Fruit fly (Drosophila melanogaster) whole organism, embryonic: ENCODE results near the gene CG13117.

ENCODE experiments used
- BtbVII ChIP-seq: fragments of 200-800 bp; sonication (Bioruptor generic); optimal IDR thresholded peaks from 3 replicates; lab custom pipeline; 2017; ENCODE audit warnings: missing biosample characterization, mild to moderate bottlenecking, missing genetic modification characterization
- CG10431 ChIP-seq: fragments of 200-800 bp; sonication (Bioruptor generic); optimal IDR thresholded peaks from 3 replicates; lab custom pipeline; 2018; ENCODE audit warnings: missing biosample characterization, mild to moderate bottlenecking, missing genetic modification characterization
- CG11093 ChIP-seq: fragments of 200-800 bp; sonication (Bioruptor generic); IDR thresholded peaks from 3 replicates; pipeline ENCODE4 v1.3.6; 2022; ENCODE audit warnings: missing biosample characterization, missing genetic modification characterization
- CG12155 ChIP-seq: fragments of 200-800 bp; sonication (Bioruptor generic); optimal IDR thresholded peaks from 3 replicates; lab custom pipeline; 2016; ENCODE audit warnings: missing biosample characterization, missing genetic modification characterization
- CG12659 ChIP-seq: fragments of 200-800 bp; sonication (Bioruptor generic); optimal IDR thresholded peaks from 3 replicates; lab custom pipeline; 2017; ENCODE audit warnings: mild to moderate bottlenecking, missing biosample characterization, missing genetic modification reagents, missing genetic modification characterization
- CG12744 ChIP-seq: fragments of 200-800 bp; sonication (Bioruptor generic); optimal IDR thresholded peaks from 2 replicates; lab custom pipeline; 2016; ENCODE audit warnings: missing biosample characterization, missing genetic modification characterization
- CG14441 ChIP-seq: fragments of 200-800 bp; sonication (Bioruptor generic); IDR thresholded peaks from 2 replicates; pipeline ENCODE4 v1.3.6; 2022; ENCODE audit warnings: missing biosample characterization, missing genetic modification characterization
- CG14667 ChIP-seq: fragments of 200-800 bp; sonication (Bioruptor generic); IDR thresholded peaks from 2 replicates; pipeline ENCODE4 v1.3.6; 2022; ENCODE audit warnings: missing biosample characterization, missing genetic modification characterization
- CG16813 ChIP-seq: fragments of 200-800 bp; sonication (Bioruptor generic); IDR thresholded peaks from 3 replicates; pipeline ENCODE4 v1.3.6; 2022; ENCODE audit warnings: missing biosample characterization, missing genetic modification characterization; ENCODE audit not compliant: partially characterized antibody
- CG17186 ChIP-seq: fragments of 200-800 bp; sonication (Bioruptor generic); optimal IDR thresholded peaks from 3 replicates; lab custom pipeline; 2017; ENCODE audit warnings: missing biosample characterization, missing genetic modification reagents, missing genetic modification characterization
- CG17385 ChIP-seq: fragments of 200-800 bp; sonication (Bioruptor generic); optimal IDR thresholded peaks from 3 replicates; lab custom pipeline; 2018; ENCODE audit warnings: missing biosample characterization, mild to moderate bottlenecking, missing genetic modification characterization
- CG18011 ChIP-seq: fragments of 200-800 bp; sonication (Bioruptor generic); optimal IDR thresholded peaks from 2 replicates; lab custom pipeline; 2017; ENCODE audit warnings: missing biosample characterization, missing genetic modification characterization, mild to moderate bottlenecking, moderate library complexity, missing genotype
- CG2129 ChIP-seq: fragments of 200-800 bp; sonication (Bioruptor generic); IDR thresholded peaks from 2 replicates; pipeline ENCODE4 v1.3.6; 2022; ENCODE audit warnings: missing biosample characterization, missing genetic modification characterization; ENCODE audit not compliant: partially characterized antibody
- CG2712 ChIP-seq: fragments of 200-800 bp; optimal IDR thresholded peaks from 3 replicates; lab custom pipeline; 2019; ENCODE audit warnings: missing biosample characterization, mild to moderate bottlenecking, missing genetic modification characterization, moderate library complexity
- CG30403 ChIP-seq: fragments of 200-800 bp; sonication (Bioruptor generic); optimal IDR thresholded peaks from 3 replicates; lab custom pipeline; 2016; ENCODE audit warnings: missing biosample characterization, missing genetic modification characterization
- CG3163 ChIP-seq: fragments of 200-800 bp; sonication (Bioruptor generic); optimal IDR thresholded peaks from 3 replicates; lab custom pipeline; 2016; ENCODE audit warnings: missing biosample characterization, missing genetic modification characterization
- CG33557 ChIP-seq: fragments of 200-800 bp; sonication (Bioruptor generic); optimal IDR thresholded peaks from 2 replicates; lab custom pipeline; 2019; ENCODE audit warnings: missing biosample characterization, mild to moderate bottlenecking, missing genetic modification characterization, moderate library complexity
- CG3995 ChIP-seq: fragments of 200-800 bp; sonication (Bioruptor generic); optimal IDR thresholded peaks from 3 replicates; lab custom pipeline; 2016; ENCODE audit warnings: missing biosample characterization, missing genetic modification characterization
- CG5953 ChIP-seq: fragments of 200-800 bp; sonication (Bioruptor generic); IDR thresholded peaks from 2 replicates; pipeline ENCODE4 v1.3.6; 2022; ENCODE audit warnings: missing biosample characterization, missing genetic modification characterization
- CG6791 ChIP-seq: fragments of 200-800 bp; sonication (Bioruptor generic); IDR thresholded peaks from 3 replicates; pipeline ENCODE4 v1.3.6; 2022; ENCODE audit warnings: missing biosample characterization, missing genetic modification characterization; ENCODE audit not compliant: partially characterized antibody
- CG7271 ChIP-seq: fragments of 200-800 bp; sonication (Bioruptor generic); optimal IDR thresholded peaks from 2 replicates; lab custom pipeline; 2018; ENCODE audit warnings: missing biosample characterization, mild to moderate bottlenecking, missing genetic modification characterization, moderate library complexity
- CG8290 ChIP-seq, 3 experiments: fragments of 200-800 bp; sonication (Bioruptor generic); optimal IDR thresholded peaks; 2 replicates each; lab custom pipeline; 2016 to 2019; ENCODE audit warnings: missing biosample characterization in 3 of 3, missing genetic modification characterization in 3 of 3, mild to moderate bottlenecking in 2 of 3, moderate library complexity in 1 of 3
- CG9817 ChIP-seq: fragments of 200-800 bp; sonication (Bioruptor generic); optimal IDR thresholded peaks from 2 replicates; lab custom pipeline; 2018; ENCODE audit warnings: missing biosample characterization, mild to moderate bottlenecking, missing genetic modification characterization, moderate library complexity
- Dek ChIP-seq: fragments of 200-800 bp; sonication (Bioruptor generic); optimal IDR thresholded peaks from 3 replicates; lab custom pipeline; 2019; ENCODE audit warnings: missing biosample characterization, mild to moderate bottlenecking, missing genetic modification characterization, moderate library complexity
- HmgZ ChIP-seq: fragments of 200-800 bp; sonication (Bioruptor generic); optimal IDR thresholded peaks from 2 replicates; lab custom pipeline; 2018; ENCODE audit warnings: missing biosample characterization, mild to moderate bottlenecking, missing genetic modification characterization
- Lpt ChIP-seq: fragments of >200 bp; optimal IDR thresholded peaks from 2 replicates; lab custom pipeline; 2018; ENCODE audit warnings: missing biosample characterization, missing genetic modification characterization
- Max ChIP-seq: fragments of 200-800 bp; sonication (Bioruptor generic); optimal IDR thresholded peaks from 2 replicates; lab custom pipeline; 2016; ENCODE audit warnings: missing biosample characterization, mild to moderate bottlenecking, missing genetic modification characterization
- Oli ChIP-seq: fragments of 200-800 bp; sonication (Bioruptor generic); optimal IDR thresholded peaks from 2 replicates; lab custom pipeline; 2018; ENCODE audit warnings: missing biosample characterization, mild to moderate bottlenecking, missing genetic modification characterization, moderate library complexity
- Rx ChIP-seq: fragments of 200-800 bp; sonication (Bioruptor generic); IDR thresholded peaks from 2 replicates; pipeline ENCODE4 v1.3.6; 2022; ENCODE audit warnings: missing biosample characterization, missing genetic modification characterization
- Sox100B ChIP-seq: fragments of 200-800 bp; sonication (Bioruptor generic); optimal IDR thresholded peaks from 3 replicates; lab custom pipeline; 2018; ENCODE audit warnings: missing biosample characterization, mild to moderate bottlenecking, missing genetic modification characterization
- Xbp1 ChIP-seq: fragments of 200-800 bp; sonication (Bioruptor generic); optimal IDR thresholded peaks from 3 replicates; lab custom pipeline; 2016; ENCODE audit warnings: missing biosample characterization, mild to moderate bottlenecking, missing genetic modification characterization
- abd-A ChIP-seq: fragments of 200-800 bp; sonication (Bioruptor generic); optimal IDR thresholded peaks from 3 replicates; lab custom pipeline; 2019; ENCODE audit warnings: missing biosample characterization, mild to moderate bottlenecking, missing genetic modification characterization, moderate library complexity
- aop ChIP-seq: fragments of 200-800 bp; sonication (Bioruptor generic); IDR thresholded peaks from 2 replicates; pipeline ENCODE4 v1.3.6; 2022; ENCODE audit warnings: missing biosample characterization, missing genetic modification characterization
- ase ChIP-seq: fragments of 200-800 bp; sonication (Bioruptor generic); IDR thresholded peaks from 3 replicates; pipeline ENCODE4 v1.3.6; 2022; ENCODE audit warnings: missing biosample characterization, missing genetic modification characterization
- ash1 ChIP-seq: fragments of 200-800 bp; sonication (Bioruptor generic); optimal IDR thresholded peaks from 2 replicates; lab custom pipeline; 2018; ENCODE audit warnings: missing biosample characterization, mild to moderate bottlenecking, missing genetic modification characterization
- chm ChIP-seq: fragments of 200-800 bp; sonication (Bioruptor generic); IDR thresholded peaks from 2 replicates; pipeline ENCODE4 v1.3.6; 2022; ENCODE audit warnings: missing biosample characterization, missing genetic modification characterization
- chn ChIP-seq: fragments of 200-800 bp; sonication (Bioruptor generic); optimal IDR thresholded peaks from 2 replicates; lab custom pipeline; 2016; ENCODE audit warnings: missing biosample characterization, missing genetic modification characterization
- dmrt11E ChIP-seq: fragments of 200-800 bp; sonication (Bioruptor generic); optimal IDR thresholded peaks from 3 replicates; lab custom pipeline; 2018; ENCODE audit warnings: missing biosample characterization, mild to moderate bottlenecking, missing genetic modification characterization, moderate library complexity
- lola ChIP-seq, 3 experiments: fragments of >200 bp in 2 of 3; fragments of 200-800 bp in 1 of 3; sonication (Bioruptor generic) in 1 of 3; optimal IDR thresholded peaks; 2 replicates each; lab custom pipeline; 2017 to 2019; ENCODE audit warnings: missing biosample characterization in 3 of 3, missing genetic modification characterization in 3 of 3, mild to moderate bottlenecking in 1 of 3, moderate library complexity in 1 of 3
- lov ChIP-seq, 2 experiments: fragments of 200-800 bp in 1 of 2; fragments of >200 bp in 1 of 2; sonication (Bioruptor generic) in 1 of 2; IDR thresholded peaks in 1 of 2; optimal IDR thresholded peaks in 1 of 2; 2 replicates in 1 of 2; 3 replicates in 1 of 2; pipeline versions ENCODE4 v1.3.6 to Lab custom; 2017 to 2022; ENCODE audit warnings: missing biosample characterization in 1 of 2, missing genetic modification characterization in 1 of 2
- p53 ChIP-seq: fragments of 200-800 bp; sonication (Bioruptor generic); optimal IDR thresholded peaks from 2 replicates; lab custom pipeline; 2016; ENCODE audit warnings: missing biosample characterization, missing genetic modification characterization
- pan ChIP-seq, 4 experiments: fragments of >200 bp in 3 of 4; fragments of 200-800 bp in 1 of 4; sonication (Bioruptor generic) in 1 of 4; optimal IDR thresholded peaks in 3 of 4; IDR thresholded peaks in 1 of 4; 2 replicates each; pipeline versions ENCODE4 v1.3.6 to Lab custom; 2017 to 2022; ENCODE audit warnings: missing biosample characterization in 2 of 4, missing genetic modification characterization in 2 of 4, mixed read lengths in 1 of 4
- pnt ChIP-seq: fragments of 200-800 bp; sonication (Bioruptor generic); optimal IDR thresholded peaks from 3 replicates; lab custom pipeline; 2016; ENCODE audit warnings: missing biosample characterization, missing genetic modification characterization
- row ChIP-seq: fragments of 200-800 bp; sonication (Bioruptor generic); IDR thresholded peaks from 3 replicates; pipeline ENCODE4 v1.3.6; 2022; ENCODE audit warnings: missing biosample characterization, missing genetic modification characterization
- sima ChIP-seq: fragments of 200-800 bp; sonication (Bioruptor generic); optimal IDR thresholded peaks from 2 replicates; lab custom pipeline; 2016; ENCODE audit warnings: missing biosample characterization, missing genetic modification characterization
- slou ChIP-seq: fragments of 200-800 bp; sonication (Bioruptor generic); optimal IDR thresholded peaks from 3 replicates; lab custom pipeline; 2016; ENCODE audit warnings: missing biosample characterization, missing genetic modification characterization
- tna ChIP-seq: fragments of 200-800 bp; sonication (Bioruptor generic); IDR thresholded peaks from 2 replicates; pipeline ENCODE4 v1.3.6; 2022; ENCODE audit warnings: missing biosample characterization, missing genetic modification characterization; ENCODE audit not compliant: partially characterized antibody
- zfh1 ChIP-seq: fragments of 200-800 bp; sonication (Bioruptor generic); IDR thresholded peaks from 3 replicates; pipeline ENCODE4 v1.3.6; 2022; ENCODE audit warnings: missing biosample characterization, missing genetic modification characterization

CG13117 gene

DNA sequence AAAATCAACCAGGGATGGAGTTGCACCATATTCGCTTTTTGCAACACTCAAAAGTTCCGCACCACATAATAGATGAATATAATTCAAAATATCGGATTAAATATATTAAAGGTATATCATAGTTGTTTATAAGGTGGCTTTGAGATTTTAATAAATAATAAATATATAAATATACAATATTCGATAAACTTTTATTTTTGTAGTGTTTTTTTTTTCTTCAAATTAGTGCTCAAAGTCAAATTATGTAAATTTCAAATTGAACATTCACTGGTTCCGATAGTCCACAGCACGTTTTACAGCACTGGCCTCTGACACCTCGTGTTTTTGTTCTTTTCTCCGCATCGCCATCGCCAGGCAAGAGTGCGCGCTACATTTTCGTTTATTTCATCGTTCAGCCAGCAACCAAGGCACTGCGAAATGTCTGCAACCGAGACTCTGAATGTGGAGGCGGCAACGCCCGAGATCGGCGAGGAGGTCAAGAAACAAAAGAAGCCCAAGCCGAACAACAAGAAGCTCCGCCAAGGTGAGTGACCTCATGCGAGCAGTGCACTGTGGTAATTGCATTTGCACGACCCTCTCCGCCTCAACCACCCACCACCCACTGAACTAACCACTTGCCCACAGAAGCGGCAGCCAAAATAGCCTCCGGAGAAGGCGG is 26.9 kb downstream of the CG13117 start, which contains the start of the genes Taf11 and und (continued):
- TF ChIP-seq sima (GFP tag; lab: Kevin White, UChicago) (no peak), CG6791 (GFP tag; lab: Robert Waterston, UW) (no peak), abd-A (tag; lab: Kevin White, UChicago) (no peak), Oli (no peak), chn (GFP tag; lab: Kevin White, UChicago) (no peak), CG30403 (peak; percentile 39), CG3995 (GFP tag; lab: Kevin White, UChicago) (peak; percentile 28), pan (optimal IDR thresholded peaks at IDR 0.05; lab: Kevin White, UChicago) (no peak), pan (GFP tag; optimal IDR thresholded peaks at IDR 0.05 in 1 of 2, IDR thresholded peaks at IDR 0.05 in 1 of 2) (no peak), lov (optimal IDR thresholded peaks at IDR 0.05; lab: Kevin White, UChicago) (no peak), lov (GFP tag; IDR thresholded peaks at IDR 0.05; lab: Robert Waterston, UW) (no peak), dmrt11E (peak; percentile 15), Lpt (GFP tag; lab: Kevin White, UChicago) (no peak), Xbp1 (GFP tag; lab: Kevin White, UChicago) (peak; percentile 39), Max (GFP tag; lab: Kevin White, UChicago) (peak; percentile 81), CG17186 (GFP tag; lab: Kevin White, UChicago) (peak; percentile 19), CG11093 (GFP tag; lab: Robert Waterston, UW) (no peak), CG5953 (GFP tag; lab: Robert Waterston, UW) (no peak), slou (no peak), CG33557 (GFP tag; lab: Kevin White, UChicago) (peak; percentile 7), aop (GFP tag; lab: Robert Waterston, UW) (no peak), Sox100B (GFP tag; lab: Kevin White, UChicago) (no peak), CG12744 (no peak), CG3163 (GFP tag; lab: Kevin White, UChicago) (no peak), Dek (tag; lab: Kevin White, UChicago) (no peak), CG2129 (peak; percentile 40; the same call in 1 of the 2 replicates), CG12659 (peak; percentile 57), CG18011 (GFP tag; lab: Kevin White, UChicago) (no peak), chm (GFP tag; lab: Robert Waterston, UW) (no peak), HmgZ (tag; lab: Kevin White, UChicago) (peak; percentile 26), CG12155 (GFP tag; lab: Kevin White, UChicago) (peak; percentile 42), CG16813 (GFP tag; lab: Robert Waterston, UW) (peak; percentile 81), lola (GFP tag; optimal IDR thresholded peaks at IDR 0.05; lab: Kevin White, UChicago) (no peak), tna (no peak), CG14667 (no peak), pnt (GFP tag; lab: Kevin White, UChicago) (no peak), BtbVII (GFP tag; lab: Kevin White, UChicago) (peak; percentile 33), CG7271 (tag; lab: Kevin White, UChicago) (no peak), ase (GFP tag; lab: Robert Waterston, UW) (no peak), zfh1 (no peak), Rx (no peak), CG10431 (no peak), CG14441 (GFP tag; lab: Robert Waterston, UW) (no peak), CG17385 (GFP tag; lab: Kevin White, UChicago) (peak; percentile 7), row (GFP tag; lab: Robert Waterston, UW) (peak; percentile 92), p53 (no peak), CG2712 (tag; lab: Kevin White, UChicago) (no peak), ash1 (GFP tag; lab: Kevin White, UChicago) (no peak), CG8290 (GFP tag; optimal IDR thresholded peaks at IDR 0.05; lab: Kevin White, UChicago) (no peak), CG8290 (tag; optimal IDR thresholded peaks at IDR 0.05; lab: Kevin White, UChicago) (no peak), CG9817 (tag; lab: Kevin White, UChicago) (peak; percentile 35)
